Worm (Caenorhabditis elegans): ENCODE data around the gene srbc-82.

DNA sequence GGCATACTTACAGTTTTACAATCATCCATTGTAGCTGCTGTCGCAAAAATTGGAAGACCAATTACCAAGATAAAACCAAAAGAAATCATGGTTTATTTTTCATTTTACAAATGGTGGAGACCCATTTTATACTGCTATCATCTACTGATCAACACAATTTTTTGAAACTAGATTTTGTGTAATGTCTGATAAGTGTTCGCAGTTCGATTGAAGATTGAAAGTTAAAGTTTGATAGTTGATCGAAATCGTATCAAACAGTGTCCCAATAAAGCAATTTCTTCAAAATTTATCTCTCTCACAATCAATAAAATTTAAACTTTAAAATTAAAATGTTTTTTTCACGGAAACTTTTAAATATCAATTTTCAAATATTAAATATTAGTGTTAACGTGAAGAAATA is 29.3 kb upstream of the srbc-82 start, which contains the start of gene T13F3.6:
- TF ChIP-seq crh-2 (tag; optimal IDR thresholded peaks at IDR 0.05) (no peak), fos-1 (tag; optimal IDR thresholded peaks at IDR 0.05) (no peak), elt-3 (tag; optimal IDR thresholded peaks at IDR 0.05) (no peak), nhr-237 (tag; optimal IDR thresholded peaks at IDR 0.05) (no peak), ZK546.5 (tag; optimal IDR thresholded peaks at IDR 0.05) (no peak), ztf-11 (tag; optimal IDR thresholded peaks at IDR 0.05) (no peak)

All from whole organism, L2 larva.